Fruit fly (Drosophila melanogaster) whole organism, pupa: ENCODE data around the gene CG15912.

ENCODE experiments used
- CG10348 ChIP-seq: fragments of 200-800 bp; sonication (Bioruptor generic); IDR thresholded peaks from 2 replicates; pipeline ENCODE4 v1.3.6; 2022; ENCODE audit warnings: missing biosample characterization, missing genetic modification characterization
- CG12605 ChIP-seq: fragments of 200-800 bp; sonication (Bioruptor generic); IDR thresholded peaks from 2 replicates; pipeline ENCODE4 v1.3.6; 2022; ENCODE audit warnings: missing biosample characterization, missing genetic modification characterization
- CG13204 ChIP-seq: fragments of 200-800 bp; sonication (Bioruptor generic); optimal IDR thresholded peaks from 2 replicates; lab custom pipeline; 2018; ENCODE audit warnings: missing biosample characterization, mild to moderate bottlenecking, missing genetic modification characterization, moderate library complexity
- CG14655 ChIP-seq: fragments of 200-800 bp; sonication (Bioruptor generic); optimal IDR thresholded peaks from 3 replicates; lab custom pipeline; 2017; ENCODE audit warnings: mild to moderate bottlenecking, missing biosample characterization, missing genetic modification reagents, missing genetic modification characterization
- CG15710 ChIP-seq: fragments of 200-800 bp; sonication (Bioruptor generic); optimal IDR thresholded peaks from 2 replicates; lab custom pipeline; 2018; ENCODE audit warnings: missing biosample characterization, mild to moderate bottlenecking, missing genetic modification characterization, moderate library complexity
- CG17806 ChIP-seq: fragments of 200-800 bp; sonication (Bioruptor generic); optimal IDR thresholded peaks from 2 replicates; lab custom pipeline; 2018; ENCODE audit warnings: missing biosample characterization, mild to moderate bottlenecking, missing genetic modification characterization, moderate library complexity
- CG32121 ChIP-seq: fragments of 200-800 bp; sonication (Bioruptor generic); IDR thresholded peaks from 2 replicates; pipeline ENCODE4 v1.3.6; 2022; ENCODE audit warnings: missing biosample characterization, missing genetic modification characterization
- CG34367 ChIP-seq: fragments of 200-800 bp; sonication (Bioruptor generic); optimal IDR thresholded peaks from 2 replicates; lab custom pipeline; 2018; ENCODE audit warnings: missing biosample characterization, mild to moderate bottlenecking, missing genetic modification characterization
- CG4496 ChIP-seq: fragments of 200-800 bp; sonication (Bioruptor generic); IDR thresholded peaks from 3 replicates; pipeline ENCODE4 v1.3.6; 2022; ENCODE audit warnings: missing biosample characterization, missing genetic modification characterization
- CG8159 ChIP-seq: fragments of 200-800 bp; sonication (Bioruptor generic); optimal IDR thresholded peaks from 3 replicates; lab custom pipeline; 2018; ENCODE audit warnings: missing biosample characterization, mild to moderate bottlenecking, missing genetic modification characterization, moderate library complexity
- CG8301 ChIP-seq: fragments of 200-800 bp; sonication (Bioruptor generic); optimal IDR thresholded peaks from 2 replicates; lab custom pipeline; 2018; ENCODE audit warnings: missing biosample characterization, mild to moderate bottlenecking, missing genetic modification characterization
- CG9948 ChIP-seq: fragments of 200-800 bp; sonication (Bioruptor generic); optimal IDR thresholded peaks from 2 replicates; lab custom pipeline; 2018; ENCODE audit warnings: missing biosample characterization, mild to moderate bottlenecking, missing genetic modification characterization, moderate library complexity
- D1 ChIP-seq: fragments of 200-800 bp; sonication (Bioruptor generic); optimal IDR thresholded peaks from 2 replicates; lab custom pipeline; 2018; ENCODE audit warnings: missing biosample characterization, mild to moderate bottlenecking, missing genetic modification characterization, moderate library complexity
- EcR ChIP-seq: fragments of 200-800 bp; sonication (Bioruptor generic); optimal IDR thresholded peaks from 3 replicates; lab custom pipeline; 2019; ENCODE audit warnings: missing biosample characterization, missing genetic modification characterization, mild to moderate bottlenecking, moderate library complexity, missing genetic modification reagents
- Ets98B ChIP-seq: fragments of 200-800 bp; sonication (Bioruptor generic); IDR thresholded peaks from 2 replicates; pipeline ENCODE4 v1.3.6; 2022; ENCODE audit warnings: missing biosample characterization, missing genetic modification characterization
- Pif1A ChIP-seq: fragments of 200-800 bp; sonication (Bioruptor generic); optimal IDR thresholded peaks from 3 replicates; lab custom pipeline; 2016; ENCODE audit warnings: missing biosample characterization, missing genetic modification characterization
- Pif1B ChIP-seq: fragments of 200-800 bp; sonication (Bioruptor generic); optimal IDR thresholded peaks from 3 replicates; lab custom pipeline; 2016; ENCODE audit warnings: missing biosample characterization, missing genetic modification characterization
- Snoo ChIP-seq: fragments of 200-800 bp; sonication (Bioruptor generic); optimal IDR thresholded peaks from 3 replicates; lab custom pipeline; 2017; ENCODE audit warnings: missing biosample characterization, mild to moderate bottlenecking, missing genetic modification characterization, inconsistent platforms
- fd96Ca ChIP-seq: fragments of 200-800 bp; sonication (Bioruptor generic); IDR thresholded peaks from 3 replicates; pipeline ENCODE4 v1.3.6; 2022; ENCODE audit warnings: missing biosample characterization, missing genetic modification characterization
- gl ChIP-seq: fragments of 200-800 bp; sonication (Bioruptor generic); optimal IDR thresholded peaks from 2 replicates; lab custom pipeline; 2018; ENCODE audit warnings: missing biosample characterization, mild to moderate bottlenecking, missing genetic modification characterization
- rn ChIP-seq: fragments of 200-800 bp; sonication (Bioruptor generic); IDR thresholded peaks from 2 replicates; pipeline ENCODE4 v1.3.6; 2022; ENCODE audit warnings: missing biosample characterization, missing genetic modification characterization

Gene CG15912

DNA sequence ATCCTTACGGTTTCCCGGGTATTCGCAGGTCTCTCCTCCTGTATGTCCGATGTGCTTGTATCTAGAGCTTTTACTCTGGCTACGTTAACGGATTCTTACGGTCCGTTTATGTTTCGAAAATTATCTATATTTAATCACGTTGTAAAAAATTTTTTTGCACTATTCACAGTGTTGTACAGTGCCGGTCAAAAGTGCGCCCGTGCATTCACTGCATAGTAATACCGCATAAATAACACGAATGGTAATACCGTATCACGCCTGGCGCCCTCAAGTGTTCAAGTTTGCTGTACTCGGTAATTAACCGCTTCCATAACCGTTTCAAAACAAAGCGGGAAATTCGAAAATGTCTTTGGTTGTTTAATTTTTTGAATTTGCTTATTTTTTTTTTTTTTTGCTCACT, 5.1 kb downstream of the CG15912 start, which contains the start of gene CG11444:
Gene CG11444 (minus strand): TSS at position 400 of the 400 bp plus-strand sequence.
- TF ChIP-seq CG32121 (GFP tag; lab: Robert Waterston, UW) (peak; percentile 43), EcR (peak; percentile 7), CG10348 (no peak), Snoo (tag; lab: Kevin White, UChicago) (peak; percentile 38), CG34367 (no peak), CG4496 (peak; percentile 14; the same call in 1 of the 3 replicates)
- TF ChIP-seq, all 21 proteins: peak for 4

DNA sequence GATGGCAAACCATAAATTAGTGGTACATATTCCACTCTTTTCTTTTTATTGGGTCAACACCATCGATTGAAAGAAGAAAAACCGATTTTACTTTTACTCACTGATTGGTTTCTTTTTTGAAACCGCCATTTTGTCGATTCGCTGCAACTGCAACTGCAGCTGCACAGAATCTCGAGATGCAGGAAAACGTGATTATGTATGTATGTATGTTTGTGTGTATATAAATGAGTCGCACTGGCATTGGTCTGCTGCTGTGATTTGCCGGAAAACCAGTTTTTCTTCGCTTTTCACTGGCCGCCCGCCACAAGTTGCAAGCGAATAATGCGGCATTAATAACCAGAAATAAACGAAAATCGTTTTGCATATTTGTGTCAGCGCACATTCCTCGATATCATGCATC, 5.8 kb downstream of the CG15912 start:
- TF ChIP-seq CG8301, result no peak

DNA sequence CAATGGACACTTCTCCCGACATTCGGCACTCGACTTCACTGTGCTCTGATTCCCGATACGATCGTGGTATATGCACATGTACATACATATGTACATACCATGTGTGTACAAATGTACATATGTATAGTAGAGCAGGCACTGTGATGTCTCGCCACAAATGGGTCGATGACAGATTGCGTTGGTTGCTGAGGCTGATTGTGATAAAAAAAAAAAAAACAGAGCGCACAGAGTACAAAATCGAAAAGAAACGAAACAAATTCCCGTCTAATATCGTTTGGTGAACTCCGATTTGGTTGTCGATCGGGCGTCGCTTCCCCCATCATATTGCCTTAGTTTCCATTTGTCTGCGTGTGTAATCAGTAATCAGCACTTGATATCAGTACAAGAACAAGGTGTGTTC, 7.0 kb downstream of the CG15912 start:
- no peak for TF ChIP-seq CG32121 (GFP tag; lab: Robert Waterston, UW)
- no peak for TF ChIP-seq CG13204
- peak; percentile 21 for TF ChIP-seq EcR
- no peak for TF ChIP-seq Pif1B (GFP tag; lab: Kevin White, UChicago)
- no peak for TF ChIP-seq Snoo (tag; lab: Kevin White, UChicago)
- no peak for TF ChIP-seq CG17806
- no peak for TF ChIP-seq Ets98B (GFP tag; lab: Robert Waterston, UW)

DNA sequence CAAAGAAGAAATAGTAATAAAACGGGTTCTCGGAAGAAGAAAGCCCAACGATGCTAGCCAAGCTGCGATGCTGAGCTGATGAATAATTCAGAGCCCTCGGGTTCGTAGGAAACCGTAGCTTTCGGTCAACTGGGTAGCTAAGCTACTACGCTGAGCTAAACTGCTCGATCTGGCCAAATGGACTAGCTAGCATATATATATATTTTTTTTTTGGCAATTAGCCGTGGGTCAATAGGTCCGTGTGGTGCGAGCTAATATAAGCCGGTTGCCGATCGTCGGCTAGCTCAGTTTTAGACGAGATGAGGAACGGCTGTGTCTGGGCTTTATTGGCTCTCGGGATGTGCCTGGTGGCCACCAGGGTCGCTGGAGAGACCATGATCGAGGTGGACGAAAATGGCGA, 8.9 kb downstream of the CG15912 start, which contains the start of gene CG3546:
Gene CG3546 (plus strand): TSS at position 301 of the 400 bp plus-strand sequence.
- TF ChIP-seq CG10348, result no peak
- no peak for TF ChIP-seq fd96Ca (GFP tag; lab: Robert Waterston, UW)
- TF ChIP-seq CG8301, result no peak
- TF ChIP-seq Pif1A, result no peak
- no peak for TF ChIP-seq CG14655 (GFP tag; lab: Kevin White, UChicago)
- no peak for TF ChIP-seq CG8159 (tag; lab: Kevin White, UChicago)
- no peak for TF ChIP-seq CG9948
- TF ChIP-seq CG15710 (tag; lab: Kevin White, UChicago), result no peak

DNA sequence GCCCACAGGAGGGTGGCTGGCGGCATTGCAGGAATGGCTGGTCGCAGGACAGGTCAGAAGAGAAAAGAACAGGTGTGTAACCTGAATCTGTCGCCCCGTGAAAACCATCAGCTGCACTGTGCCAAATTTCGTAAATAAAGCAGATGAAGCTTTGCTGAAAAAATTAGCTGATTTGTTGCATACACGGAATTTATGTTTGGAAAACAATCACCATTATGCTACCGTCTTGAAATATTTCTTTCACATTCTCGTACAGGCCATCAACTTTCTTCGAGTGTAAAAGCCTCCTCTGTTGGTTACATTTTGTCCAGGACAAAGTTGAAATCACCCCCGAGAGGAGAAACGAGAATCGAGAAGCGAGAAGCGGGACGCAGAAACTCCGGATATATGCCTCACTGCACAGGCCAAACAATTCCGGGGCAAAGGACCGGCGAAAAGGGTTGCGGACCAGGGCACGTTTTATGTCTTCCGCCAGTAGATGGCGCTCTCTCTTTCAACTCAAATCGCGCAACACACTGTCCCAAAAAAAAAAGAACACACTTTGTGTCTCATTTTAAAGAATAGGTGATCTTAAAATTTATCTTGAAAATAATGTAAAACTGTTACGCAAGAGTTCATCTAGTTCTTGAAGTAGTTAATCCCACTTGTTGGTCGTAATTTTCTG, 11.4 kb downstream of the CG15912 start:
- TF ChIP-seq CG8159 (tag; lab: Kevin White, UChicago), result peak; percentile 42
- TF ChIP-seq Snoo (tag; lab: Kevin White, UChicago), result no peak
- peak; percentile 17 for TF ChIP-seq CG15710 (tag; lab: Kevin White, UChicago)
- TF ChIP-seq CG14655 (GFP tag; lab: Kevin White, UChicago), result no peak
- no peak for TF ChIP-seq CG9948
- TF ChIP-seq CG32121 (GFP tag; lab: Robert Waterston, UW), result no peak
- no peak for TF ChIP-seq CG4496
- TF ChIP-seq CG10348, result no peak
- TF ChIP-seq CG12605 (GFP tag; lab: Robert Waterston, UW), result no peak
- no peak for TF ChIP-seq fd96Ca (GFP tag; lab: Robert Waterston, UW)
- TF ChIP-seq CG17806, result peak; percentile 27

DNA sequence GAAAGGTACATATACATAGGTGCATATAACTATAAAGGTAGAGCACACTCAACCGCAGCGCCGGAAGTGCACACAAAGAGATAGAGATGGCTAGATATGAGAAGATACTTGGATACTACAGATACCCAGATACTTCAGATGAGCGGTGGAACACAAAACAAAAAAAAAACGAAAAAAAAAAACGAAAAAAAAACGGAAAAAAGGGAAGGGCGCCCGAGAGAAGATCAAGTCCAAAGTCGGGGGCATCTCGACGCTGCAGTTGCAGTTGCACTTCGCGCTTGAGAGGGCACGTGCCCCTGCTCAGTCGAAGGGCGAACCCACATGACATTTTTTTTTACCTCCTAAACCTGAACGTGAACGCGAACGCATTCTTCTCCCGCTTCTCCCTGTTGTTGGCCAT, 15.1 kb downstream of the CG15912 start:
- no peak for TF ChIP-seq Ets98B (GFP tag; lab: Robert Waterston, UW)
- TF ChIP-seq CG13204, result peak; percentile 2

DNA sequence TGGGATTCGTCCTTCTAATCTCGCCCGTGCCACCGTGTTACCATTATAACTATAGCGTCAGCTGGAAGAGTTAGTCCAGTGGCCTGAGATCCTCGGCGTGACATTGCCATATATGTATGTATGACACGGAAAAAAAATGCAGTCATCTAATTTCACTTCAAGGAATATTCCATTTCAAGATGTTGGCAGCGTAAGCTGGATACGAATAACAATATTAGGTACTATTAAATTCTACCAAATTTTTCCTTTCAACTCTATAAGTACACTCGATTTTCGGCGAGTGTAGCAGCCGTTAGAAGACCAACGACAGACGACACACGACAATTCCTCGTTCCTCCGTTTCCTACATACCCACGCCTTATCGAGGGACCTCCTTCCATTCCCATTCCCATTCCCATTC, 16.1 kb downstream of the CG15912 start:
- TF ChIP-seq rn (GFP tag; lab: Robert Waterston, UW), result no peak
- TF ChIP-seq Pif1B (GFP tag; lab: Kevin White, UChicago), result no peak
- TF ChIP-seq CG14655 (GFP tag; lab: Kevin White, UChicago), result no peak
- TF ChIP-seq CG8301, result no peak
- no peak for TF ChIP-seq CG34367
- no peak for TF ChIP-seq CG10348
- TF ChIP-seq CG12605 (GFP tag; lab: Robert Waterston, UW), result no peak
- TF ChIP-seq Ets98B (GFP tag; lab: Robert Waterston, UW), result no peak
- no peak for TF ChIP-seq fd96Ca (GFP tag; lab: Robert Waterston, UW)
- TF ChIP-seq CG8159 (tag; lab: Kevin White, UChicago), result no peak
- TF ChIP-seq CG13204, result no peak
- TF ChIP-seq CG9948, result no peak
- TF ChIP-seq gl (tag; lab: Kevin White, UChicago), result no peak
- no peak for TF ChIP-seq D1 (tag; lab: Kevin White, UChicago)
- no peak for TF ChIP-seq CG15710 (tag; lab: Kevin White, UChicago)
- no peak for TF ChIP-seq CG32121 (GFP tag; lab: Robert Waterston, UW)
- TF ChIP-seq EcR, result no peak
- no peak for TF ChIP-seq Pif1A
- no peak for TF ChIP-seq Snoo (tag; lab: Kevin White, UChicago)

DNA sequence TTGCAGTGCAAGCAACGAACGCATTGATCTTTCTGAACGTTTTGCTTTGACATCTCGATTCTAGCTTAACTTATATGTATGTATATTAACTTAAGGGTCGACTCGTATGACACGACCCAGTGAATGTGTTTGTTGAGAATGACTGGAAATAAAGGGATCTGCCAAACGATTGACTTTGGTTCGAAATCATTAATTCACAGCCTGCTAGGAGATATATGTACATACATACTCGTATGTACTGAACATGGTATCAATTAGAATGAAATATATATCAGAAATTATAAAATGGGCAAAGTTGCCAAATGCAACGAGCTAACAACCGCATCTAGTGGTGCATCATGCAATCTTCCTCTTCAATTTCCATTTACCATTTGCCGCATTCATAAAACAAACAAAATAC, 23.0 kb downstream of the CG15912 start, which contains the start of gene CG12684:
Gene CG12684 (minus strand): TSS at position 101 of the 400 bp plus-strand sequence.
- no peak for TF ChIP-seq Pif1B (GFP tag; lab: Kevin White, UChicago)
- TF ChIP-seq Snoo (tag; lab: Kevin White, UChicago), result no peak
- TF ChIP-seq CG17806, result no peak
- TF ChIP-seq CG10348, result no peak
- no peak for TF ChIP-seq CG8159 (tag; lab: Kevin White, UChicago)
- TF ChIP-seq CG12605 (GFP tag; lab: Robert Waterston, UW), result no peak
- no peak for TF ChIP-seq fd96Ca (GFP tag; lab: Robert Waterston, UW)
- TF ChIP-seq CG15710 (tag; lab: Kevin White, UChicago), result no peak
- no peak for TF ChIP-seq CG9948
- TF ChIP-seq CG34367, result no peak
- TF ChIP-seq CG13204, result no peak
- no peak for TF ChIP-seq CG8301
- no peak for TF ChIP-seq D1 (tag; lab: Kevin White, UChicago)
- TF ChIP-seq gl (tag; lab: Kevin White, UChicago), result no peak
- no peak for TF ChIP-seq Ets98B (GFP tag; lab: Robert Waterston, UW)
- no peak for TF ChIP-seq CG14655 (GFP tag; lab: Kevin White, UChicago)
- TF ChIP-seq CG4496, result no peak
- TF ChIP-seq Pif1A, result no peak
